Fruit fly (Drosophila melanogaster) whole organism, embryonic: ENCODE data around the gene CG31467.

Source experiments
- Atf3 ChIP-seq: fragments of 200-800 bp; sonication (Bioruptor generic); optimal IDR thresholded peaks from 3 replicates; lab custom pipeline; 2016; ENCODE audit warnings: missing biosample characterization, missing genetic modification characterization
- CG10147 ChIP-seq: fragments of 200-800 bp; sonication (Bioruptor generic); optimal IDR thresholded peaks from 2 replicates; lab custom pipeline; 2019; ENCODE audit warnings: missing biosample characterization, mild to moderate bottlenecking, missing genetic modification characterization, moderate library complexity
- CG10274 ChIP-seq: fragments of 200-800 bp; sonication (Bioruptor generic); optimal IDR thresholded peaks from 3 replicates; lab custom pipeline; 2017; ENCODE audit warnings: missing biosample characterization, mild to moderate bottlenecking, missing genetic modification characterization
- CG12219 ChIP-seq: fragments of 200-800 bp; sonication (Bioruptor generic); optimal IDR thresholded peaks from 3 replicates; lab custom pipeline; 2018; ENCODE audit warnings: missing biosample characterization, mild to moderate bottlenecking, missing genetic modification characterization
- CG12299 ChIP-seq: fragments of 200-800 bp; sonication (Bioruptor generic); optimal IDR thresholded peaks from 2 replicates; lab custom pipeline; 2018; ENCODE audit warnings: missing biosample characterization, mild to moderate bottlenecking, missing genetic modification characterization
- CG15269 ChIP-seq: fragments of 200-800 bp; sonication (Bioruptor generic); optimal IDR thresholded peaks from 2 replicates; lab custom pipeline; 2018; ENCODE audit warnings: missing biosample characterization, mild to moderate bottlenecking, missing genetic modification characterization, moderate library complexity
- CG16779 ChIP-seq: fragments of 200-800 bp; sonication (Bioruptor generic); IDR thresholded peaks from 2 replicates; pipeline ENCODE4 v1.3.6; 2022; ENCODE audit warnings: missing biosample characterization, missing genetic modification characterization
- CG17829 ChIP-seq: fragments of 200-800 bp; optimal IDR thresholded peaks from 2 replicates; lab custom pipeline; 2019; ENCODE audit warnings: missing biosample characterization, mild to moderate bottlenecking, missing genetic modification characterization, moderate library complexity
- CG2202 ChIP-seq: fragments of 200-800 bp; sonication (Bioruptor generic); optimal IDR thresholded peaks from 2 replicates; lab custom pipeline; 2018; ENCODE audit warnings: missing biosample characterization, mild to moderate bottlenecking, missing genetic modification characterization
- CG2678 ChIP-seq: fragments of 200-800 bp; sonication (Bioruptor generic); optimal IDR thresholded peaks from 3 replicates; lab custom pipeline; 2019; ENCODE audit warnings: missing biosample characterization, mild to moderate bottlenecking, missing genetic modification characterization, moderate library complexity
- CG30403 ChIP-seq: fragments of 200-800 bp; sonication (Bioruptor generic); optimal IDR thresholded peaks from 3 replicates; lab custom pipeline; 2016; ENCODE audit warnings: missing biosample characterization, missing genetic modification characterization
- CG31441 ChIP-seq: fragments of 200-800 bp; sonication (Bioruptor generic); IDR thresholded peaks from 2 replicates; pipeline ENCODE4 v1.3.6; 2022; ENCODE audit warnings: missing biosample characterization, missing genetic modification characterization
- CG32767 ChIP-seq: fragments of 200-800 bp; sonication (Bioruptor generic); IDR thresholded peaks from 2 replicates; pipeline ENCODE4 v1.3.6; 2022; ENCODE audit warnings: missing biosample characterization, missing genetic modification characterization
- CG34422 ChIP-seq: fragments of 200-800 bp; sonication (Bioruptor generic); IDR thresholded peaks from 3 replicates; pipeline ENCODE4 v1.3.6; 2022; ENCODE audit warnings: missing biosample characterization, missing genetic modification characterization
- CG4424 ChIP-seq: fragments of 200-800 bp; sonication (Bioruptor generic); optimal IDR thresholded peaks from 3 replicates; lab custom pipeline; 2016; ENCODE audit warnings: missing biosample characterization, missing genetic modification characterization
- CG4617 ChIP-seq: fragments of 200-800 bp; sonication (Bioruptor generic); optimal IDR thresholded peaks from 3 replicates; lab custom pipeline; 2016; ENCODE audit warnings: missing biosample characterization, missing genetic modification characterization, borderline replicate concordance
- CG4707 ChIP-seq: fragments of 200-800 bp; sonication (Bioruptor generic); optimal IDR thresholded peaks from 2 replicates; lab custom pipeline; 2018; ENCODE audit warnings: missing biosample characterization, mild to moderate bottlenecking, missing genetic modification characterization, moderate library complexity
- CG6765 ChIP-seq: fragments of 200-800 bp; sonication (Bioruptor generic); optimal IDR thresholded peaks from 3 replicates; lab custom pipeline; 2017; ENCODE audit warnings: missing biosample characterization, mild to moderate bottlenecking, missing genetic modification characterization
- CG6813 ChIP-seq: fragments of 200-800 bp; sonication (Bioruptor generic); optimal IDR thresholded peaks from 2 replicates; lab custom pipeline; 2017; ENCODE audit warnings: missing biosample characterization, missing genetic modification characterization, mild to moderate bottlenecking, moderate library complexity, missing genetic modification reagents
- CG7839 ChIP-seq: fragments of 200-800 bp; sonication (Bioruptor generic); optimal IDR thresholded peaks from 3 replicates; lab custom pipeline; 2018; ENCODE audit warnings: missing biosample characterization, mild to moderate bottlenecking, missing genetic modification characterization, moderate library complexity
- CG7963 ChIP-seq: fragments of 200-800 bp; sonication (Bioruptor generic); IDR thresholded peaks from 3 replicates; pipeline ENCODE4 v1.3.6; 2022; ENCODE audit warnings: missing biosample characterization, missing genetic modification characterization; ENCODE audit not compliant: partially characterized antibody
- CG8478 ChIP-seq: fragments of >200 bp; optimal IDR thresholded peaks from 2 replicates; lab custom pipeline; 2018
- CTCF ChIP-seq: fragments of 200-800 bp; sonication (Bioruptor generic); optimal IDR thresholded peaks from 2 replicates; lab custom pipeline; 2017; ENCODE audit warnings: missing biosample characterization, mild to moderate bottlenecking, missing genetic modification characterization, moderate library complexity
- D19A ChIP-seq: fragments of 200-800 bp; optimal IDR thresholded peaks from 3 replicates; lab custom pipeline; 2019; ENCODE audit warnings: missing biosample characterization, mild to moderate bottlenecking, missing genetic modification characterization, moderate library complexity
- Dfd ChIP-seq, 2 experiments: fragments of >200 bp; optimal IDR thresholded peaks; 2 replicates each; lab custom pipeline; 2017; ENCODE audit warnings: missing biosample characterization in 2 of 2, missing genetic modification characterization in 2 of 2
- Dip3 ChIP-seq: fragments of 200-800 bp; sonication (Bioruptor generic); optimal IDR thresholded peaks from 3 replicates; lab custom pipeline; 2016; ENCODE audit warnings: missing biosample characterization, missing genetic modification characterization
- Doc3 ChIP-seq: fragments of 200-800 bp; sonication (Bioruptor generic); IDR thresholded peaks from 3 replicates; pipeline ENCODE4 v1.3.6; 2022; ENCODE audit warnings: missing biosample characterization, missing genetic modification characterization; ENCODE audit not compliant: partially characterized antibody
- Ets65A ChIP-seq: fragments of 200-800 bp; sonication (Bioruptor generic); peaks from one replicate; lab custom pipeline; 2016; ENCODE audit warnings: missing biosample characterization, missing genetic modification characterization
- GATAe ChIP-seq: fragments of 200-800 bp; sonication (Bioruptor generic); conservative IDR thresholded peaks from 2 replicates; pipeline ENCODE4 v1.3.6; 2022; ENCODE audit warnings: missing biosample characterization, missing genetic modification characterization
- HLHmδ ChIP-seq: fragments of 200-800 bp; sonication (Bioruptor generic); optimal IDR thresholded peaks from 2 replicates; lab custom pipeline; 2018; ENCODE audit warnings: missing biosample characterization, mild to moderate bottlenecking, missing genetic modification characterization, moderate library complexity
- Rx ChIP-seq: fragments of 200-800 bp; sonication (Bioruptor generic); IDR thresholded peaks from 2 replicates; pipeline ENCODE4 v1.3.6; 2022; ENCODE audit warnings: missing biosample characterization, missing genetic modification characterization
- YL-1 ChIP-seq: fragments of 200-800 bp; sonication (Bioruptor generic); optimal IDR thresholded peaks from 3 replicates; lab custom pipeline; 2017; ENCODE audit warnings: missing biosample characterization, mild to moderate bottlenecking, missing genetic modification characterization
- amos ChIP-seq: fragments of 200-800 bp; sonication (Bioruptor generic); IDR thresholded peaks from 2 replicates; pipeline ENCODE4 v1.3.6; 2022; ENCODE audit warnings: missing biosample characterization, missing genetic modification characterization; ENCODE audit not compliant: partially characterized antibody
- btn ChIP-seq: fragments of 200-800 bp; sonication (Bioruptor generic); optimal IDR thresholded peaks from 2 replicates; lab custom pipeline; 2016; ENCODE audit warnings: missing biosample characterization, missing genetic modification characterization
- cato ChIP-seq: fragments of 200-800 bp; sonication (Bioruptor generic); optimal IDR thresholded peaks from 2 replicates; lab custom pipeline; 2016; ENCODE audit warnings: missing biosample characterization, missing genetic modification characterization, borderline replicate concordance
- chinmo ChIP-seq: fragments of 200-800 bp; sonication (Bioruptor generic); IDR thresholded peaks from 4 replicates; pipeline ENCODE4 v1.3.6; 2022; ENCODE audit warnings: missing biosample characterization, missing genetic modification characterization; ENCODE audit not compliant: partially characterized antibody
- corto ChIP-seq: fragments of 200-800 bp; sonication (Bioruptor generic); optimal IDR thresholded peaks from 2 replicates; lab custom pipeline; 2016; ENCODE audit warnings: missing biosample characterization, mild to moderate bottlenecking, missing genetic modification characterization, moderate library complexity
- dm ChIP-seq: fragments of 200-800 bp; sonication (Bioruptor generic); optimal IDR thresholded peaks from 3 replicates; lab custom pipeline; 2016; ENCODE audit warnings: missing biosample characterization, missing genetic modification characterization
- dmrt11E ChIP-seq: fragments of 200-800 bp; sonication (Bioruptor generic); optimal IDR thresholded peaks from 3 replicates; lab custom pipeline; 2018; ENCODE audit warnings: missing biosample characterization, mild to moderate bottlenecking, missing genetic modification characterization, moderate library complexity
- dysf ChIP-seq: fragments of 200-800 bp; sonication (Bioruptor generic); IDR thresholded peaks from 3 replicates; pipeline ENCODE4 v1.3.6; 2022; ENCODE audit warnings: missing biosample characterization, missing genetic modification characterization
- ems ChIP-seq: fragments of 200-800 bp; sonication (Bioruptor generic); optimal IDR thresholded peaks from 3 replicates; lab custom pipeline; 2016; ENCODE audit warnings: missing biosample characterization, missing genetic modification characterization
- gt ChIP-seq: fragments of 200-800 bp; sonication (Bioruptor generic); IDR thresholded peaks from 2 replicates; pipeline ENCODE4 v1.3.6; 2022; ENCODE audit warnings: missing biosample characterization, missing genetic modification characterization
- her ChIP-seq: fragments of 200-800 bp; sonication (Bioruptor generic); optimal IDR thresholded peaks from 2 replicates; lab custom pipeline; 2016; ENCODE audit warnings: missing biosample characterization, missing genetic modification characterization
- prd ChIP-seq, 3 experiments: fragments of >200 bp in 2 of 3; fragments of 200-800 bp in 1 of 3; sonication (Bioruptor generic) in 1 of 3; optimal IDR thresholded peaks in 2 of 3; IDR thresholded peaks in 1 of 3; 2 replicates in 2 of 3; 3 replicates in 1 of 3; pipeline versions ENCODE4 v1.3.6 to Lab custom; 2017 to 2022; ENCODE audit warnings: missing biosample characterization in 1 of 3, missing genetic modification characterization in 1 of 3
- schlank ChIP-seq: fragments of 200-800 bp; sonication (Bioruptor generic); optimal IDR thresholded peaks from 2 replicates; lab custom pipeline; 2018; ENCODE audit warnings: missing biosample characterization, mild to moderate bottlenecking, missing genetic modification characterization
- slou ChIP-seq: fragments of 200-800 bp; sonication (Bioruptor generic); optimal IDR thresholded peaks from 3 replicates; lab custom pipeline; 2016; ENCODE audit warnings: missing biosample characterization, missing genetic modification characterization
- sob ChIP-seq: fragments of 200-800 bp; sonication (Bioruptor generic); IDR thresholded peaks from 2 replicates; pipeline ENCODE4 v1.3.6; 2022; ENCODE audit warnings: missing biosample characterization, missing genetic modification characterization
- sqz ChIP-seq: fragments of 200-800 bp; sonication (Bioruptor generic); optimal IDR thresholded peaks from 3 replicates; lab custom pipeline; 2018; ENCODE audit warnings: missing biosample characterization, mild to moderate bottlenecking, missing genetic modification characterization
- toy ChIP-seq: fragments of 200-800 bp; sonication (Bioruptor generic); IDR thresholded peaks from 2 replicates; pipeline ENCODE4 v1.3.6; 2022; ENCODE audit warnings: missing biosample characterization, missing genetic modification characterization
- twi ChIP-seq: fragments of 200-800 bp; optimal IDR thresholded peaks from 2 replicates; lab custom pipeline; 2019; ENCODE audit warnings: missing biosample characterization, mild to moderate bottlenecking, missing genetic modification characterization, moderate library complexity
- vvl ChIP-seq: fragments of 200-800 bp; sonication (Bioruptor generic); IDR thresholded peaks from 2 replicates; pipeline ENCODE4 v1.3.6; 2022; ENCODE audit warnings: missing biosample characterization, missing genetic modification characterization
- zfh2 ChIP-seq: fragments of 200-800 bp; sonication (Bioruptor generic); optimal IDR thresholded peaks from 2 replicates; lab custom pipeline; 2016; ENCODE audit warnings: missing biosample characterization, missing genetic modification characterization

CG31467 gene

DNA sequence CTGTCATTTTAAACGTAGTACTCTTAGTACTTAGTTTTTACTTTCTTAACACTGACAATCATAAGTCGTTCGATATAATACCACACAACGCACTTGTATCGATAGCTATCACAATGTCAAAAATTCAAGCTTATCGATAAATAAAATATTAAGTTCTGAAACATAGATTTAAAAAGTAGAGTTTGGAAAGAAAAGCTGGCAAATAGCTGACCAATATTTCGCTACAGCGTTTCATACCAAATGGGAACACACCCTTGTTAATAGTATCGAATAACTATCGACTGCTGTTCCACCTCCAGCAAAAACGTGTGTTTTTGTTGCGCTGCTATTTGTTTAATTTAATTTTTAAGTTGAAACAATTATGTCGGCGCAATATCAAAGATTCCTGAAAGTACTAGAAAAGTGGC, 10.3 kb downstream of the CG31467 start, which contains the start of the genes pug, CG14683 and CG46459 (continued):
- TF ChIP-seq Doc3 (GFP tag; lab: Robert Waterston, UW) (peak; percentile 96), CG4617 (GFP tag; lab: Kevin White, UChicago) (peak; percentile 60), GATAe (GFP tag; lab: Robert Waterston, UW) (no peak), CG17829 (tag; lab: Kevin White, UChicago) (peak; percentile 45), CTCF (GFP tag; lab: Kevin White, UChicago) (no peak), schlank (tag; lab: Kevin White, UChicago) (no peak), HLHmδ (no peak), chinmo (peak; percentile 85; the same call in 3 of the 4 replicates), zfh2 (GFP tag; lab: Kevin White, UChicago) (peak; percentile 60), YL-1 (GFP tag; lab: Kevin White, UChicago) (no peak), CG12299 (tag; lab: Kevin White, UChicago) (no peak), toy (GFP tag; lab: Robert Waterston, UW) (no peak), sob (GFP tag; lab: Robert Waterston, UW) (peak; percentile 65), vvl (GFP tag; lab: Robert Waterston, UW) (peak; percentile 44), Dip3 (GFP tag; lab: Kevin White, UChicago) (peak; percentile 52), CG7963 (GFP tag; lab: Robert Waterston, UW) (peak; percentile 87), CG6813 (GFP tag; lab: Kevin White, UChicago) (no peak), dm (peak; percentile 73), sqz (GFP tag; lab: Kevin White, UChicago) (no peak), CG12219 (GFP tag; lab: Kevin White, UChicago) (no peak), CG6765 (no peak), CG15269 (no peak), CG34422 (no peak), CG7839 (tag; lab: Kevin White, UChicago) (no peak), CG31441 (GFP tag; lab: Robert Waterston, UW) (no peak), dysf (GFP tag; lab: Robert Waterston, UW) (no peak), CG30403 (GFP tag; lab: Kevin White, UChicago) (peak; percentile 60), CG2202 (tag; lab: Kevin White, UChicago) (no peak), Rx (GFP tag; lab: Robert Waterston, UW) (no peak), slou (GFP tag; lab: Kevin White, UChicago) (no peak), dmrt11E (tag; lab: Kevin White, UChicago) (peak; percentile 26), amos (GFP tag; lab: Robert Waterston, UW) (peak; percentile 95), CG10147 (GFP tag; lab: Kevin White, UChicago) (peak; percentile 52), twi (peak; percentile 5), CG32767 (GFP tag; lab: Robert Waterston, UW) (no peak), Dfd (GFP tag; optimal IDR thresholded peaks at IDR 0.05; lab: Kevin White, UChicago) (no peak), her (GFP tag; lab: Kevin White, UChicago) (peak; percentile 46), prd (optimal IDR thresholded peaks at IDR 0.05; lab: Kevin White, UChicago) (no peak), prd (GFP tag; IDR thresholded peaks at IDR 0.05; lab: Robert Waterston, UW) (peak; percentile 48; the same call in 1 of the 3 replicates), corto (GFP tag; lab: Kevin White, UChicago) (no peak), CG4707 (GFP tag; lab: Kevin White, UChicago) (no peak), CG4424 (peak; percentile 40), btn (GFP tag; lab: Kevin White, UChicago) (peak; percentile 5), ems (peak; percentile 66), CG16779 (GFP tag; lab: Robert Waterston, UW) (no peak), D19A (tag; lab: Kevin White, UChicago) (peak; percentile 1), Atf3 (peak; percentile 40), gt (GFP tag; lab: Robert Waterston, UW) (no peak), CG8478 (no peak), CG2678 (tag; lab: Kevin White, UChicago) (peak; percentile 31), Ets65A (GFP tag; lab: Kevin White, UChicago) (peak; percentile 67), cato (no peak), CG10274 (GFP tag; lab: Kevin White, UChicago) (no peak)
